Worm (Caenorhabditis elegans): ENCODE results near the gene rap-1.

The rap-1 gene

ce11 chrIV:8888525-8889026 is 30.1 kb downstream of the rap-1 start, which contains the start of gene oma-1:
Gene oma-1 (plus strand): TSS chrIV:8888976.
- TF ChIP-seq ama-1 (optimal IDR thresholded peaks at IDR 0.05) (no peak), pha-2 (tag; optimal IDR thresholded peaks at IDR 0.05) (no peak), odd-2 (tag; optimal IDR thresholded peaks at IDR 0.05) (no peak), ceh-18 (tag; optimal IDR thresholded peaks at IDR 0.05) (no peak), elt-2 (tag; optimal IDR thresholded peaks at IDR 0.05) (no peak), tbx-7 (tag; optimal IDR thresholded peaks at IDR 0.05) (no peak), dve-1 (tag; optimal IDR thresholded peaks at IDR 0.05) (no peak), ceh-6 (GFP tag; optimal IDR thresholded peaks at IDR 0.05) (no peak), npax-4 (tag; optimal IDR thresholded peaks at IDR 0.05) (no peak), syd-9 (tag; optimal IDR thresholded peaks at IDR 0.05) (no peak), ceh-2 (tag; optimal IDR thresholded peaks at IDR 0.05) (no peak), lin-11 (tag; optimal IDR thresholded peaks at IDR 0.05) (no peak), gmeb-2 (tag; optimal IDR thresholded peaks at IDR 0.05) (no peak), unc-55 (GFP tag; optimal IDR thresholded peaks at IDR 0.05) (no peak), C38D4.7 (GFP tag; optimal IDR thresholded peaks at IDR 0.05) (no peak), nhr-232 (tag; optimal IDR thresholded peaks at IDR 0.05) (no peak), fax-1 (tag; optimal IDR thresholded peaks at IDR 0.05) (no peak), ceh-48 (tag; optimal IDR thresholded peaks at IDR 0.05) (no peak)

DNA sequence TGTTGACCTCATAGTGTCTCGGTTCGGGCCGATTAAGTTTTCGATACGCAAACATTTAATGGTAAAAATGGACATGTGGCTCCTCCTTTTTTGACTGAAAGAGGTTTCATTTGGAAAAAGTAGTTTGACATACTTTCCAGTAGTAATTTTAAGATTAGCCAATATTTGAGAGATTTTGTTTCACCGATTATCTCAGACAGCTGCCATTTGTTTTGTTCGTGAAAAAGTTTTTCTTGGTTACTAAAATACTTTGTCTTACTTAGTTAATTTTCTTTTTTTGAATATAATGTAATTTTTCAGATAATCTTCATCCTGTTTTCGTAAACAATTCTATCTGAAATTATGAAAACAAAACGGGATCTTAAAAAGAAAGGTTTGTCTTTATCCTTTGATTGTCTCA is 32.5 kb downstream of the rap-1 start, which contains the start of gene C09G9.5:
C09G9.5 (plus strand) TSS at position 301 of the 400 bp plus-strand sequence.
- TF ChIP-seq ceh-24 (tag; optimal IDR thresholded peaks at IDR 0.05) (no peak), tbx-2 (tag; optimal IDR thresholded peaks at IDR 0.05) (no peak), pha-2 (tag; optimal IDR thresholded peaks at IDR 0.05) (no peak), ceh-18 (tag; optimal IDR thresholded peaks at IDR 0.05) (no peak), C38D4.7 (GFP tag; optimal IDR thresholded peaks at IDR 0.05) (no peak), F13H6.1 (tag; optimal IDR thresholded peaks at IDR 0.05) (no peak), ceh-48 (tag; optimal IDR thresholded peaks at IDR 0.05) (no peak), pqm-1 (tag; optimal IDR thresholded peaks at IDR 0.05) (no peak), odd-2 (tag; optimal IDR thresholded peaks at IDR 0.05) (no peak), madf-2 (tag; optimal IDR thresholded peaks at IDR 0.05) (no peak), lim-6 (tag; optimal IDR thresholded peaks at IDR 0.05) (no peak), ets-4 (tag; optimal IDR thresholded peaks at IDR 0.05) (no peak)

ce11 chrIV:8881181-8881580 is 37.5 kb downstream of the rap-1 start, which contains the start of gene C09G9.8:
Gene C09G9.8 (plus strand): TSS chrIV:8881481.
- no peak for TF ChIP-seq pha-4 (tag; optimal IDR thresholded peaks at IDR 0.05)
- no peak for TF ChIP-seq nhr-11 (tag; optimal IDR thresholded peaks at IDR 0.05)
- no peak for TF ChIP-seq unc-42 (tag; optimal IDR thresholded peaks at IDR 0.05)

DNA sequence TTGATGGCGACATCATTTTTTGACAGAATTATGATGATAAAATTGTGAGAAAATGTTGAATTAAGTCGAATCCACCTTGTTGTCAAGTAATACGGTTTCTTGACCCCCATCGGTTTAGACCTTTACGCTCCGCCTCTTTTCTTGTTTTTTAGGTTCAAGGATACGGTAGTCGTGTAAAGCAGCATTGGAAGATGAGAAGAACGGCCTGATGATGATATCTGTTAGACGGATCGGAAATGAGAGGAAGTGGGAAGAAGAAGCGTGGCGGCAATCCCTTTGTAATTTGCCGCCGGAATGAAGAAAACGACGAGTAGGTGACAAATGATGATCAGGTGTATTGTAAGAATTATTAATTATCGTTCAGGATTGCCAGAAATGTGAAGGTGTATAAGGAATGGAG is 38.9 kb downstream of the rap-1 start, which contains the start of gene npax-4:
npax-4 (minus strand) TSS at position 101 of the 400 bp plus-strand sequence.
- no peak for TF ChIP-seq ceh-6 (GFP tag; optimal IDR thresholded peaks at IDR 0.05)
- TF ChIP-seq hlh-6 (tag; optimal IDR thresholded peaks at IDR 0.05): no peak
- no peak for TF ChIP-seq ref-2 (tag; optimal IDR thresholded peaks at IDR 0.05)
- TF ChIP-seq T23F11.4 (GFP tag; optimal IDR thresholded peaks at IDR 0.05): no peak
- TF ChIP-seq lin-11 (tag; optimal IDR thresholded peaks at IDR 0.05): no peak
- TF ChIP-seq unc-55 (GFP tag; optimal IDR thresholded peaks at IDR 0.05): no peak
- TF ChIP-seq ztf-16 (tag; optimal IDR thresholded peaks at IDR 0.05): no peak
- no peak for TF ChIP-seq hlh-30 (tag; optimal IDR thresholded peaks at IDR 0.05; ENCODE audit: insufficient read depth)
- no peak for TF ChIP-seq eyg-1 (tag; optimal IDR thresholded peaks at IDR 0.05)
- TF ChIP-seq tbx-2 (tag; optimal IDR thresholded peaks at IDR 0.05): no peak

- TF ChIP-seq hlh-15 (tag; optimal IDR thresholded peaks at IDR 0.05) (no peak), pat-9 (tag; optimal IDR thresholded peaks at IDR 0.05) (no peak), ceh-30 (tag; optimal IDR thresholded peaks at IDR 0.05) (no peak), K09A11.1 (tag; optimal IDR thresholded peaks at IDR 0.05; ENCODE audit: insufficient read depth) (no peak), T23F11.4 (GFP tag; optimal IDR thresholded peaks at IDR 0.05) (no peak), nhr-232 (tag; optimal IDR thresholded peaks at IDR 0.05) (no peak), ceh-48 (tag; optimal IDR thresholded peaks at IDR 0.05) (no peak), pha-2 (tag; optimal IDR thresholded peaks at IDR 0.05) (no peak), hlh-13 (GFP tag; optimal IDR thresholded peaks at IDR 0.05) (no peak), ceh-24 (tag; optimal IDR thresholded peaks at IDR 0.05) (no peak), hlh-30 (tag; optimal IDR thresholded peaks at IDR 0.05; ENCODE audit: insufficient read depth) (no peak), lin-11 (tag; optimal IDR thresholded peaks at IDR 0.05) (no peak), dmd-4 (tag; optimal IDR thresholded peaks at IDR 0.05; ENCODE audit: borderline replicate concordance) (no peak), ceh-34 (tag; optimal IDR thresholded peaks at IDR 0.05) (no peak), rnt-1 (tag; optimal IDR thresholded peaks at IDR 0.05) (no peak), hlh-8 (tag; optimal IDR thresholded peaks at IDR 0.05) (no peak), ceh-22 (tag; optimal IDR thresholded peaks at IDR 0.05) (no peak)
These were observed 44.8 kb downstream of the rap-1 start, which contains the start of gene hdl-2 for ce11 chrIV:8873847-8874246. Gene hdl-2 (plus strand): TSS chrIV:8874147.

Measured in whole organism, late embryonic.